Fruit fly (Drosophila melanogaster) whole organism, embryonic: ENCODE measurements around the gene Hesr.

Experiments
- Atf6 ChIP-seq: fragments of 200-800 bp; sonication (Bioruptor generic); IDR thresholded peaks from 2 replicates; pipeline ENCODE4 v1.3.6; 2022; ENCODE audit warnings: missing biosample characterization, missing genetic modification characterization
- Dad ChIP-seq: fragments of 200-800 bp; sonication (Bioruptor generic); optimal IDR thresholded peaks from 3 replicates; lab custom pipeline; 2016; ENCODE audit warnings: missing biosample characterization, missing genetic modification characterization
- pan ChIP-seq, 4 experiments: fragments of >200 bp in 3 of 4; fragments of 200-800 bp in 1 of 4; sonication (Bioruptor generic) in 1 of 4; optimal IDR thresholded peaks in 3 of 4; IDR thresholded peaks in 1 of 4; 2 replicates each; pipeline versions ENCODE4 v1.3.6 to Lab custom; 2017 to 2022; ENCODE audit warnings: missing biosample characterization in 2 of 4, missing genetic modification characterization in 2 of 4, mixed read lengths in 1 of 4
- sqz ChIP-seq: fragments of 200-800 bp; sonication (Bioruptor generic); optimal IDR thresholded peaks from 3 replicates; lab custom pipeline; 2018; ENCODE audit warnings: missing biosample characterization, mild to moderate bottlenecking, missing genetic modification characterization

DNA sequence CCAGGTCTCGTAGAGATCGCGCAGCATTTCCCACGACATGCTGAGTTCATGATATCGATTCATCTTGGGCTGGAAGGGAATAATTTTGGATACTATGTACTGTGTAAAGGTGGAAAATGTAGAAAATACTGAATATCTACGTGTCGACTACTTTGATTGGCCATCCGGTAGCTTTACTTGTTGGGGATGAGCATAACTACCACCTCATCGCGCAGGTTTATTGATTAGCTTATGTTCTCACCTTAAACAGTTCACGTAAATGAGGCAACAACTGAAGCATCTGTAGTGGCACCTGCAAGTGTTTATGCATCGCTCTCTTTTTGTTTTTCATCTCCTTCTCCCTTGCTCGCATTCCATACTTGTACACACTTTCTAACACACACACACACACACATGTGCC lies 25.6 kb downstream of the Hesr start, which contains the start of gene Andorra:
- TF ChIP-seq Atf6 (no peak), pan (optimal IDR thresholded peaks at IDR 0.05; lab: Kevin White, UChicago) (no peak), pan (GFP tag; optimal IDR thresholded peaks at IDR 0.05 in 1 of 2, IDR thresholded peaks at IDR 0.05 in 1 of 2) (no peak), sqz (no peak), Dad (GFP tag; lab: Kevin White, UChicago) (no peak)
